Worm (Caenorhabditis elegans) whole organism, L2 larva: ENCODE data around the gene Y56A3A.30.

Experiments used
- C34F6.9 ChIP-seq: fragments of 150-350 bp; optimal IDR thresholded peaks from 2 replicates; lab custom pipeline; 2014; ENCODE audit warnings: missing biosample characterization, missing genetic modification characterization
- Y55F3AM.14 ChIP-seq: fragments of 200-800 bp; sonication (Bioruptor generic); optimal IDR thresholded peaks from 2 replicates; lab custom pipeline; 2018; ENCODE audit warnings: mild to moderate bottlenecking, missing genetic modification characterization, missing compliant biosample characterization
- ZK546.5 ChIP-seq: sonication (generic microtip); optimal IDR thresholded peaks from 2 replicates; lab custom pipeline; 2017; ENCODE audit warnings: missing biosample characterization, missing genetic modification characterization
- aly-2 ChIP-seq: fragments of 150-350 bp; optimal IDR thresholded peaks from 2 replicates; lab custom pipeline; 2014; ENCODE audit warnings: missing biosample characterization, missing genetic modification characterization
- ama-1 ChIP-seq: fragments of 150-350 bp; optimal IDR thresholded peaks from 2 replicates; lab custom pipeline; 2018; ENCODE audit warnings: inconsistent platforms
- ceh-16 ChIP-seq: fragments of 150-350 bp; optimal IDR thresholded peaks from 2 replicates; lab custom pipeline; 2014; ENCODE audit warnings: missing biosample characterization, missing genetic modification characterization
- ceh-82 ChIP-seq: fragments of 150-350 bp; optimal IDR thresholded peaks from 2 replicates; lab custom pipeline; 2014; ENCODE audit warnings: missing biosample characterization, missing genetic modification characterization
- crh-2 ChIP-seq: sonication (generic microtip); optimal IDR thresholded peaks from 2 replicates; lab custom pipeline; 2017; ENCODE audit warnings: missing biosample characterization, missing genetic modification characterization
- dmd-4 ChIP-seq: sonication (generic microtip); optimal IDR thresholded peaks from 2 replicates; lab custom pipeline; 2017; ENCODE audit warnings: missing biosample characterization, missing genetic modification characterization
- egl-27 ChIP-seq: sonication (generic microtip); optimal IDR thresholded peaks from 3 replicates; lab custom pipeline; 2017; ENCODE audit warnings: missing biosample characterization, missing genetic modification reagents, missing genetic modification characterization
- elt-1 ChIP-seq: fragments of 150-350 bp; optimal IDR thresholded peaks from 2 replicates; lab custom pipeline; 2014; ENCODE audit warnings: missing biosample characterization, missing genetic modification characterization
- elt-3 ChIP-seq: sonication (generic microtip); optimal IDR thresholded peaks from 2 replicates; lab custom pipeline; 2017; ENCODE audit warnings: missing biosample characterization, missing genetic modification characterization
- fos-1 ChIP-seq: fragments of 150-350 bp; optimal IDR thresholded peaks from 2 replicates; lab custom pipeline; 2014; ENCODE audit warnings: missing biosample characterization, missing genetic modification characterization
- gmeb-1 ChIP-seq: fragments of 150-350 bp; optimal IDR thresholded peaks from 2 replicates; lab custom pipeline; 2014; ENCODE audit warnings: missing biosample characterization, missing genetic modification characterization
- lin-11 ChIP-seq: fragments of 150-350 bp; sonication (generic microtip); optimal IDR thresholded peaks from 2 replicates; lab custom pipeline; 2014; ENCODE audit warnings: missing biosample characterization, missing genetic modification characterization, inconsistent platforms, mixed read lengths
- lin-13 ChIP-seq: fragments of 150-350 bp; optimal IDR thresholded peaks from 2 replicates; lab custom pipeline; 2014; ENCODE audit warnings: missing biosample characterization, missing genetic modification reagents, missing genetic modification characterization
- lin-39 ChIP-seq: fragments of 150-350 bp; optimal IDR thresholded peaks from 2 replicates; lab custom pipeline; 2014; ENCODE audit warnings: missing biosample characterization, missing genetic modification reagents, missing genetic modification characterization
- lsy-2 ChIP-seq, 2 experiments: fragments of 150-350 bp in 1 of 2; sonication (generic microtip) in 1 of 2; optimal IDR thresholded peaks; 2 replicates each; lab custom pipeline; 2014 to 2017; ENCODE audit warnings: missing biosample characterization in 2 of 2, missing genetic modification characterization in 2 of 2
- mbf-1 ChIP-seq: sonication (generic microtip); optimal IDR thresholded peaks from 2 replicates; lab custom pipeline; 2017; ENCODE audit warnings: missing biosample characterization, missing genetic modification characterization
- mdl-1 ChIP-seq, 2 experiments: fragments of 150-350 bp in 1 of 2; sonication (generic microtip) in 1 of 2; optimal IDR thresholded peaks; 2 replicates each; lab custom pipeline; 2017; ENCODE audit warnings: missing biosample characterization in 2 of 2, missing genetic modification characterization in 2 of 2
- nhr-10 ChIP-seq: sonication (generic microtip); optimal IDR thresholded peaks from 2 replicates; lab custom pipeline; 2017; ENCODE audit warnings: missing biosample characterization, missing genetic modification characterization
- nhr-12 ChIP-seq: fragments of 150-350 bp; optimal IDR thresholded peaks from 2 replicates; lab custom pipeline; 2014; ENCODE audit warnings: missing biosample characterization, missing genetic modification characterization
- nhr-129 ChIP-seq: fragments of 150-350 bp; optimal IDR thresholded peaks from 2 replicates; lab custom pipeline; 2014; ENCODE audit warnings: missing biosample characterization, missing genetic modification characterization
- nhr-237 ChIP-seq: fragments of 150-350 bp; optimal IDR thresholded peaks from 2 replicates; lab custom pipeline; 2014; ENCODE audit warnings: missing biosample characterization, missing genetic modification characterization
- nhr-25 ChIP-seq: fragments of 150-350 bp; sonication (generic microtip); optimal IDR thresholded peaks from 3 replicates; lab custom pipeline; 2014; ENCODE audit warnings: missing biosample characterization, missing genetic modification characterization
- nhr-6 ChIP-seq: fragments of 150-350 bp; optimal IDR thresholded peaks from 2 replicates; lab custom pipeline; 2014; ENCODE audit warnings: missing biosample characterization, missing genetic modification characterization
- nhr-77 ChIP-seq: fragments of 150-350 bp; optimal IDR thresholded peaks from 2 replicates; lab custom pipeline; 2014; ENCODE audit warnings: missing biosample characterization, missing genetic modification characterization
- peb-1 ChIP-seq: fragments of 150-350 bp; optimal IDR thresholded peaks from 2 replicates; lab custom pipeline; 2014; ENCODE audit warnings: missing biosample characterization, missing genetic modification characterization
- sem-4 ChIP-seq: fragments of 150-350 bp; optimal IDR thresholded peaks from 2 replicates; lab custom pipeline; 2014; ENCODE audit warnings: missing biosample characterization, missing genetic modification reagents, missing genetic modification characterization
- skn-1 ChIP-seq: sonication (generic microtip); optimal IDR thresholded peaks from 2 replicates; lab custom pipeline; 2017; ENCODE audit warnings: missing biosample characterization, missing genetic modification characterization
- sma-3 ChIP-seq: sonication (generic microtip); optimal IDR thresholded peaks from 2 replicates; lab custom pipeline; 2016; ENCODE audit warnings: missing genetic modification reagents, missing genetic modification characterization, missing compliant biosample characterization
- sma-9 ChIP-seq, 2 experiments: fragments of 150-350 bp in 1 of 2; sonication (generic microtip) in 1 of 2; optimal IDR thresholded peaks; 2 replicates each; lab custom pipeline; 2014 to 2016; ENCODE audit warnings: missing genetic modification characterization in 2 of 2, mild to moderate bottlenecking in 1 of 2, missing biosample characterization in 1 of 2, missing compliant biosample characterization in 1 of 2, missing genetic modification reagents in 1 of 2, moderate library complexity in 1 of 2
- snpc-4 ChIP-seq: fragments of 150-350 bp; optimal IDR thresholded peaks from 2 replicates; lab custom pipeline; 2014; ENCODE audit warnings: missing biosample characterization, missing genetic modification characterization
- unc-55 ChIP-seq: fragments of 150-350 bp; sonication (generic microtip); optimal IDR thresholded peaks from 3 replicates; lab custom pipeline; 2014; ENCODE audit warnings: missing biosample characterization, missing genetic modification reagents, missing genetic modification characterization
- unc-62 ChIP-seq: fragments of 150-350 bp; optimal IDR thresholded peaks from 2 replicates; lab custom pipeline; 2014; ENCODE audit warnings: missing biosample characterization, missing genetic modification reagents, missing genetic modification characterization
- ztf-1 ChIP-seq: fragments of 200-800 bp; sonication (Bioruptor generic); conservative IDR thresholded peaks from 2 replicates; pipeline ENCODE4 v1.3.6; 2022; ENCODE audit warnings: missing genetic modification characterization, missing compliant biosample characterization
- ztf-11 ChIP-seq: sonication (generic microtip); optimal IDR thresholded peaks from 2 replicates; lab custom pipeline; 2017; ENCODE audit warnings: missing biosample characterization, missing genetic modification characterization

Gene Y56A3A.30

ce11 chrIII:11982474-11982873 is 3.6 kb upstream of the Y56A3A.30 start:
- TF ChIP-seq mdl-1 (tag; optimal IDR thresholded peaks at IDR 0.05; lab: Kevin White, UChicago): no peak
- no peak for TF ChIP-seq nhr-237 (tag; lab: Kevin White, UChicago)
- no peak for TF ChIP-seq nhr-77 (tag; lab: Kevin White, UChicago)
- TF ChIP-seq peb-1 (tag; lab: Kevin White, UChicago): no peak
- TF ChIP-seq nhr-129: no peak
- no peak for TF ChIP-seq nhr-12 (tag; lab: Kevin White, UChicago)
- no peak for TF ChIP-seq ceh-16
- no peak for TF ChIP-seq elt-3
- TF ChIP-seq lin-11 (tag; lab: Kevin White, UChicago): no peak
- TF ChIP-seq, all 48 proteins: peak for 0

- TF ChIP-seq lin-13 (GFP tag; lab: Kevin White, UChicago) (peak; percentile 41), ama-1 (lab: Kevin White, UChicago) (no peak), nhr-129 (peak; percentile 63), sem-4 (peak; percentile 30), crh-2 (tag; lab: Kevin White, UChicago) (peak; percentile 24), aly-2 (no peak), C34F6.9 (tag; lab: Kevin White, UChicago) (peak; percentile 70), ZK546.5 (tag; lab: Kevin White, UChicago) (no peak), sma-3 (GFP tag; lab: Kevin White, UChicago) (no peak), fos-1 (peak; percentile 27), lsy-2 (tag; optimal IDR thresholded peaks at IDR 0.05; lab: Kevin White, UChicago) (peak in 1 of 2 experiments; percentile 46), mdl-1 (tag; optimal IDR thresholded peaks at IDR 0.05; lab: Kevin White, UChicago) (peak in 1 of 2 experiments; percentile 15), unc-55 (peak; percentile 42)
- TF ChIP-seq, all 48 proteins: peak for 9
Measured at ce11 chrIII:11981539-11981938, 2.7 kb upstream of the Y56A3A.30 start.

- TF ChIP-seq Y55F3AM.14 (GFP tag; lab: Kevin White, UChicago) (no peak), ZK546.5 (tag; lab: Kevin White, UChicago) (no peak), mbf-1 (tag; lab: Kevin White, UChicago) (no peak), fos-1 (no peak), dmd-4 (tag; lab: Kevin White, UChicago) (no peak), elt-1 (no peak)
Measured at ce11 chrIII:11980743-11981142, 1.9 kb upstream of the Y56A3A.30 start.

- TF ChIP-seq ceh-82 (no peak), nhr-77 (tag; lab: Kevin White, UChicago) (no peak), nhr-25 (tag; lab: Kevin White, UChicago) (no peak), unc-62 (GFP tag; lab: Kevin White, UChicago) (no peak), fos-1 (no peak), unc-55 (peak; percentile 1), gmeb-1 (tag; lab: Kevin White, UChicago) (peak; percentile 59), lin-11 (tag; lab: Kevin White, UChicago) (no peak), sem-4 (no peak), egl-27 (tag; lab: Kevin White, UChicago) (no peak), crh-2 (tag; lab: Kevin White, UChicago) (no peak), lin-39 (no peak), nhr-10 (tag; lab: Kevin White, UChicago) (no peak), sma-3 (GFP tag; lab: Kevin White, UChicago) (no peak), snpc-4 (tag; lab: Kevin White, UChicago) (no peak), ZK546.5 (tag; lab: Kevin White, UChicago) (no peak), ztf-11 (tag; lab: Kevin White, UChicago) (no peak)
Measured at ce11 chrIII:11974414-11974813, 4.5 kb downstream of the Y56A3A.30 start, which contains the start of gene Y56A3A.31. Gene Y56A3A.31 (plus strand): TSS chrIII:11974477.

ce11 chrIII:11973996-11974395 is 4.9 kb downstream of the Y56A3A.30 start, which contains the start of gene ung-1:
Gene ung-1 (minus strand): TSS chrIII:11974096.
- no peak for TF ChIP-seq sma-9 (GFP tag; optimal IDR thresholded peaks at IDR 0.05; lab: Kevin White, UChicago)
- no peak for TF ChIP-seq sma-9 (tag; optimal IDR thresholded peaks at IDR 0.05; lab: Kevin White, UChicago)
- no peak for TF ChIP-seq nhr-6 (tag; lab: Kevin White, UChicago)
- no peak for TF ChIP-seq ama-1 (lab: Kevin White, UChicago)
- no peak for TF ChIP-seq ztf-1 (GFP tag; lab: Robert Waterston, UW)
- no peak for TF ChIP-seq mdl-1 (tag; optimal IDR thresholded peaks at IDR 0.05; lab: Kevin White, UChicago)
- no peak for TF ChIP-seq skn-1 (tag; lab: Kevin White, UChicago)
- TF ChIP-seq lsy-2 (tag; optimal IDR thresholded peaks at IDR 0.05; lab: Kevin White, UChicago): no peak
- TF ChIP-seq elt-3: no peak
